Worm (Caenorhabditis elegans) whole organism, young adult: ENCODE data around the gene C48D1.9.
A peak's percentile ranks its signal among the peaks of the same experiment; 100 is the strongest.

ENCODE experiments used
- B0261.1 ChIP-seq: sonication (generic microtip); optimal IDR thresholded peaks from 2 replicates; lab custom pipeline; 2016; ENCODE audit warnings: mild to moderate bottlenecking, missing genetic modification characterization, moderate library complexity, missing compliant biosample characterization
- B0336.3 ChIP-seq: fragments of 200-800 bp; sonication (Bioruptor generic); IDR thresholded peaks from 2 replicates; pipeline ENCODE4 v1.3.6; 2022; ENCODE audit warnings: missing genetic modification characterization, missing compliant biosample characterization
- C06A6.2 ChIP-seq: fragments of 200-800 bp; sonication (Bioruptor generic); conservative IDR thresholded peaks from 2 replicates; pipeline ENCODE4 v1.3.6; 2022; ENCODE audit warnings: missing genetic modification characterization, missing compliant biosample characterization
- F10E7.11 ChIP-seq: sonication (generic microtip); optimal IDR thresholded peaks from 2 replicates; lab custom pipeline; 2017; ENCODE audit warnings: mild to moderate bottlenecking, missing genetic modification characterization, moderate library complexity, missing compliant biosample characterization
- F22D6.2 ChIP-seq: sonication (generic microtip); optimal IDR thresholded peaks from 2 replicates; lab custom pipeline; 2016; ENCODE audit warnings: mild to moderate bottlenecking, missing genetic modification characterization, missing compliant biosample characterization
- F33H1.4 ChIP-seq: fragments of 200-800 bp; sonication (Bioruptor generic); IDR thresholded peaks from 2 replicates; pipeline ENCODE4 v1.3.6; 2022; ENCODE audit warnings: missing genetic modification reagents, missing genetic modification characterization, missing compliant biosample characterization
- F39B2.1 ChIP-seq: fragments of 200-800 bp; sonication (Bioruptor generic); IDR thresholded peaks from 2 replicates; pipeline ENCODE4 v1.3.6; 2022; ENCODE audit warnings: missing genetic modification reagents, missing genetic modification characterization, missing compliant biosample characterization
- F49E8.2 ChIP-seq: sonication (generic microtip); optimal IDR thresholded peaks from 3 replicates; lab custom pipeline; 2017; ENCODE audit warnings: missing genetic modification characterization, mild to moderate bottlenecking, missing compliant biosample characterization, antibody characterized with exemption, moderate library complexity; ENCODE audit not compliant: insufficient read depth
- F55B11.4 ChIP-seq: sonication (generic microtip); optimal IDR thresholded peaks from 2 replicates; lab custom pipeline; 2016; ENCODE audit warnings: missing compliant biosample characterization, missing genetic modification characterization, borderline replicate concordance; ENCODE audit not compliant: insufficient read depth
- K12H6.12 ChIP-seq: fragments of 200-800 bp; sonication (Bioruptor generic); optimal IDR thresholded peaks from 2 replicates; lab custom pipeline; 2018; ENCODE audit warnings: mild to moderate bottlenecking, missing genetic modification characterization, missing compliant biosample characterization
- Y53F4B.3 ChIP-seq: fragments of 200-800 bp; sonication (Bioruptor generic); IDR thresholded peaks from 2 replicates; pipeline ENCODE4 v1.3.6; 2022; ENCODE audit warnings: missing genetic modification reagents, missing genetic modification characterization, missing compliant biosample characterization
- ama-1 ChIP-seq, 3 experiments: fragments of 150-350 bp in 1 of 3; sonication (generic microtip) in 2 of 3; optimal IDR thresholded peaks; 2 replicates each; lab custom pipeline; 2014 to 2018; ENCODE audit warnings: missing biosample characterization in 2 of 3, missing genetic modification characterization in 2 of 3, missing genetic modification reagents in 2 of 3
- athp-1 ChIP-seq: sonication (generic microtip); optimal IDR thresholded peaks from 2 replicates; lab custom pipeline; 2017; ENCODE audit warnings: mild to moderate bottlenecking, missing genetic modification characterization, missing compliant biosample characterization
- attf-3 ChIP-seq: fragments of 200-800 bp; sonication (Bioruptor generic); conservative IDR thresholded peaks from 2 replicates; pipeline ENCODE4 v1.3.6; 2022; ENCODE audit warnings: missing genetic modification reagents, missing genetic modification characterization, missing compliant biosample characterization
- cebp-2 ChIP-seq: fragments of 200-800 bp; sonication (Bioruptor generic); IDR thresholded peaks from 2 replicates; pipeline ENCODE4 v1.3.6; 2022; ENCODE audit warnings: missing genetic modification characterization, missing compliant biosample characterization
- ceh-27 ChIP-seq: fragments of 200-800 bp; sonication (Bioruptor generic); optimal IDR thresholded peaks from 2 replicates; lab custom pipeline; 2018; ENCODE audit warnings: mild to moderate bottlenecking, missing genetic modification characterization, moderate library complexity, missing compliant biosample characterization
- ceh-58 ChIP-seq: fragments of 200-800 bp; sonication (Bioruptor generic); IDR thresholded peaks from 2 replicates; pipeline ENCODE4 v1.3.6; 2022; ENCODE audit warnings: missing genetic modification characterization, missing compliant biosample characterization
- ceh-79 ChIP-seq: sonication (generic microtip); optimal IDR thresholded peaks from 2 replicates; lab custom pipeline; 2017; ENCODE audit warnings: mild to moderate bottlenecking, missing genetic modification characterization, missing compliant biosample characterization
- die-1 ChIP-seq: sonication (generic microtip); optimal IDR thresholded peaks from 2 replicates; lab custom pipeline; 2016; ENCODE audit warnings: missing genotype, mild to moderate bottlenecking, missing genetic modification characterization, missing compliant biosample characterization
- dpl-1 ChIP-seq: fragments of 150-350 bp; optimal IDR thresholded peaks from 2 replicates; lab custom pipeline; 2014; ENCODE audit warnings: missing biosample characterization, missing genetic modification reagents, missing genetic modification characterization
- egrh-3 ChIP-seq: fragments of 200-800 bp; sonication (Bioruptor generic); IDR thresholded peaks from 2 replicates; pipeline ENCODE4 v1.3.6; 2022; ENCODE audit warnings: missing genetic modification reagents, missing genetic modification characterization, missing compliant biosample characterization
- ekl-4 ChIP-seq: fragments of 200-800 bp; sonication (Bioruptor generic); IDR thresholded peaks from 2 replicates; pipeline ENCODE4 v1.3.6; 2022; ENCODE audit warnings: missing genetic modification reagents, missing genetic modification characterization, missing compliant biosample characterization
- fkh-3 ChIP-seq: sonication (generic microtip); optimal IDR thresholded peaks from 2 replicates; lab custom pipeline; 2016; ENCODE audit warnings: mild to moderate bottlenecking, missing genetic modification characterization, missing compliant biosample characterization
- gei-17 ChIP-seq: fragments of 200-800 bp; sonication (Bioruptor generic); optimal IDR thresholded peaks from 2 replicates; lab custom pipeline; 2018; ENCODE audit warnings: mild to moderate bottlenecking, missing genetic modification characterization, missing compliant biosample characterization
- hlh-12 ChIP-seq: sonication (generic microtip); optimal IDR thresholded peaks from 2 replicates; lab custom pipeline; 2016; ENCODE audit warnings: missing genetic modification characterization, missing compliant biosample characterization
- lag-1 ChIP-seq: fragments of 200-800 bp; sonication (Bioruptor generic); IDR thresholded peaks from 2 replicates; pipeline ENCODE4 v1.3.6; 2022; ENCODE audit warnings: missing genetic modification reagents, missing genetic modification characterization, missing compliant biosample characterization
- let-607 ChIP-seq, 2 experiments: fragments of 200-800 bp in 1 of 2; sonication (Bioruptor generic) in 1 of 2; sonication (generic microtip) in 1 of 2; optimal IDR thresholded peaks; 2 replicates each; lab custom pipeline; 2016 to 2018; ENCODE audit warnings: mild to moderate bottlenecking in 2 of 2, missing compliant biosample characterization in 2 of 2, missing genetic modification characterization in 2 of 2, moderate library complexity in 2 of 2, missing genotype in 1 of 2
- lin-35 ChIP-seq, 3 experiments: fragments of 150-350 bp in 2 of 3; sonication (generic microtip) in 1 of 3; optimal IDR thresholded peaks; 2 replicates each; lab custom pipeline; 2014 to 2018; ENCODE audit warnings: missing biosample characterization in 3 of 3, missing genetic modification characterization in 3 of 3, missing genetic modification reagents in 3 of 3
- lsy-27 ChIP-seq: sonication (generic microtip); optimal IDR thresholded peaks from 2 replicates; lab custom pipeline; 2017; ENCODE audit warnings: missing genetic modification characterization, mild to moderate bottlenecking, missing compliant biosample characterization, antibody characterized with exemption, missing genotype, borderline replicate concordance; ENCODE audit not compliant: insufficient read depth
- madf-10 ChIP-seq: sonication (generic microtip); optimal IDR thresholded peaks from 2 replicates; lab custom pipeline; 2016; ENCODE audit warnings: mild to moderate bottlenecking, missing genetic modification characterization, missing compliant biosample characterization
- madf-8 ChIP-seq: fragments of 200-800 bp; sonication (Bioruptor generic); conservative IDR thresholded peaks from 2 replicates; pipeline ENCODE4 v1.3.6; 2022; ENCODE audit warnings: missing genetic modification reagents, missing genetic modification characterization, missing compliant biosample characterization
- mel-28 ChIP-seq: sonication (generic microtip); optimal IDR thresholded peaks from 2 replicates; lab custom pipeline; 2016; ENCODE audit warnings: borderline replicate concordance, mild to moderate bottlenecking, missing genetic modification characterization, missing compliant biosample characterization
- nfya-1 ChIP-seq: sonication (generic microtip); optimal IDR thresholded peaks from 2 replicates; lab custom pipeline; 2017; ENCODE audit warnings: antibody characterized with exemption, missing compliant biosample characterization, missing genetic modification characterization, borderline replicate concordance; ENCODE audit not compliant: insufficient read depth
- nfya-2 ChIP-seq: fragments of 200-800 bp; sonication (Bioruptor generic); IDR thresholded peaks from 2 replicates; pipeline ENCODE4 v1.3.6; 2022; ENCODE audit warnings: missing genetic modification reagents, missing genetic modification characterization, missing compliant biosample characterization
- nhr-120 ChIP-seq: fragments of 200-800 bp; sonication (Bioruptor generic); IDR thresholded peaks from 2 replicates; pipeline ENCODE4 v1.3.6; 2022; ENCODE audit warnings: missing genetic modification characterization, missing compliant biosample characterization
- pha-4 ChIP-seq: fragments of 150-350 bp; sonication (generic microtip); optimal IDR thresholded peaks from 2 replicates; lab custom pipeline; 2014; ENCODE audit warnings: missing biosample characterization, missing genetic modification reagents, missing genetic modification characterization
- rec-8 ChIP-seq, 2 experiments: sonication (generic microtip); optimal IDR thresholded peaks; 2 replicates each; lab custom pipeline; 2016; ENCODE audit warnings: mild to moderate bottlenecking in 2 of 2, missing genetic modification characterization in 2 of 2, missing genetic modification reagents in 2 of 2, missing genotype in 2 of 2, missing biosample characterization in 1 of 2, missing compliant biosample characterization in 1 of 2, moderate library complexity in 1 of 2
- repo-1 ChIP-seq: sonication (generic microtip); optimal IDR thresholded peaks from 2 replicates; lab custom pipeline; 2017; ENCODE audit warnings: mild to moderate bottlenecking, missing genetic modification characterization, missing compliant biosample characterization
- rpc-1 ChIP-seq, 2 experiments: fragments of 150-350 bp in 1 of 2; sonication (generic microtip) in 1 of 2; optimal IDR thresholded peaks; 2 replicates each; lab custom pipeline; 2014 to 2018; ENCODE audit warnings: missing biosample characterization in 1 of 2, missing genetic modification characterization in 1 of 2, missing genetic modification reagents in 1 of 2, missing genotype in 1 of 2
- somi-1 ChIP-seq: fragments of 200-800 bp; sonication (Bioruptor generic); optimal IDR thresholded peaks from 2 replicates; lab custom pipeline; 2018; ENCODE audit warnings: mild to moderate bottlenecking, missing genetic modification characterization, missing compliant biosample characterization
- unc-130 ChIP-seq: sonication (generic microtip); optimal IDR thresholded peaks from 2 replicates; lab custom pipeline; 2016; ENCODE audit warnings: missing genetic modification reagents, missing genetic modification characterization, missing compliant biosample characterization
- xnd-1 ChIP-seq: sonication (generic microtip); optimal IDR thresholded peaks from 2 replicates; lab custom pipeline; 2016; ENCODE audit warnings: missing genotype, missing genetic modification reagents, missing genetic modification characterization, missing compliant biosample characterization
- ztf-18 ChIP-seq: sonication (generic microtip); optimal IDR thresholded peaks from 2 replicates; lab custom pipeline; 2016; ENCODE audit warnings: missing genotype, mild to moderate bottlenecking, missing genetic modification characterization, missing compliant biosample characterization
- ztf-26 ChIP-seq: sonication (generic microtip); optimal IDR thresholded peaks from 2 replicates; lab custom pipeline; 2017; ENCODE audit warnings: missing genetic modification characterization, missing compliant biosample characterization
- ztf-28 ChIP-seq: fragments of 200-800 bp; sonication (Bioruptor generic); IDR thresholded peaks from 2 replicates; pipeline ENCODE4 v1.3.6; 2022; ENCODE audit warnings: missing genetic modification reagents, missing genetic modification characterization, missing compliant biosample characterization

Gene C48D1.9

DNA sequence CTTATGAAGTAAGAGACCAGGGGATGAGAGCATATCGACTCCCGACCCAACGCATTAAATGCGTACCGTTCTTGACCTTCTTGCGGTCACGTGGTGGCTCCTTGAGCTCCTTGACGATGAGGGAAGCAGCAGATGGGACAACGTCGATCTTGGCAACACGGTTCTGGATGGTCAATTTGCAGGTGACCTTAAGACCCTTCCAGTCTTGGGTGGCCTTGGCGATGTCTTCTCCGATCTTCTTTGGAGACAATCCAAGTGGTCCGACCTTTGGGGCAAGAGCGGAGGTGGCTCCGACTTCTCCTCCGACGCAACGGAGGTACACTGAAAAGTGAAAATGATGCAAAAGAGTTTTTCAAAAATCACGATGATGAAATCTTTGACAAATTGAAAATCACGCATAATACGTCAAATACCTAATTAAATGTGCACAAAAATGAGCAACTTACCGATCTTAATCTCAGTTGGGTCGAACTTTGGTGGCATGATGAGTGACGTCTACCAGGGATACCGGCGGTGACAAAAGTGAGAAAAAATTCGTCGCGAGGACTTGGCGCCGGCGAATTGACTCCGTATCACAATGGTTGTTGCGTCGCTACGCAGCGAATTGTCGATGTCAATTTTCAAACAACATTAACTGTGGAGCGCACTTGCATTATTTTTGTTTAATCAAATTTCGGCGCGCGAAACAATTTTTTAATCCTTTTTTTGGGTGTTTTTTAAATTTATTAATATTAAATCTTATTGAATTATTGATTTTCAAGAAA lies 30.8 kb upstream of the C48D1.9 start, which contains the start of gene rpl-12 (continued):
- TF ChIP-seq lag-1: no peak
- TF ChIP-seq egrh-3 (GFP tag; lab: Robert Waterston, UW): peak; percentile 54; the same call in 1 of the 2 replicates
- TF ChIP-seq gei-17 (GFP tag; lab: Kevin White, UChicago): peak; percentile 86
- peak; percentile 79; the same call in 1 of the 2 replicates for TF ChIP-seq F39B2.1 (GFP tag; lab: Robert Waterston, UW)
- peak; percentile 97 for TF ChIP-seq ztf-26 (tag; lab: Kevin White, UChicago)
- peak; percentile 98 for TF ChIP-seq ceh-27 (GFP tag; lab: Kevin White, UChicago)
- TF ChIP-seq cebp-2 (GFP tag; lab: Robert Waterston, UW): peak; percentile 98
- peak; percentile 92 for TF ChIP-seq F49E8.2
- peak; percentile 93 for TF ChIP-seq F22D6.2 (tag; lab: Kevin White, UChicago)
- peak; percentile 73 to 99 (median 85) for TF ChIP-seq lin-35 (GFP tag; optimal IDR thresholded peaks at IDR 0.05; lab: Kevin White, UChicago)
- peak; percentile 69 for TF ChIP-seq ztf-18
- no peak for TF ChIP-seq nfya-2
- TF ChIP-seq athp-1 (tag; lab: Kevin White, UChicago): peak; percentile 97
- TF ChIP-seq let-607 (tag; optimal IDR thresholded peaks at IDR 0.05; lab: Kevin White, UChicago): peak; percentile 89 to 96
- TF ChIP-seq rec-8 (tag; optimal IDR thresholded peaks at IDR 0.05; lab: Kevin White, UChicago): peak; percentile 27 to 51
- peak; percentile 40 for TF ChIP-seq B0261.1 (tag; lab: Kevin White, UChicago)
- TF ChIP-seq fkh-3 (tag; lab: Kevin White, UChicago): no peak
- TF ChIP-seq rpc-1 (optimal IDR thresholded peaks at IDR 0.05; lab: Kevin White, UChicago): no peak
- no peak for TF ChIP-seq rpc-1 (tag; optimal IDR thresholded peaks at IDR 0.05; lab: Kevin White, UChicago)
- TF ChIP-seq somi-1 (GFP tag; lab: Kevin White, UChicago): peak; percentile 94
- peak; percentile 83 for TF ChIP-seq mel-28
- peak; percentile 80; the same call in 1 of the 2 replicates for TF ChIP-seq ztf-28 (GFP tag; lab: Robert Waterston, UW)
- no peak for TF ChIP-seq nhr-120
- TF ChIP-seq dpl-1 (GFP tag; lab: Kevin White, UChicago): peak; percentile 90
- TF ChIP-seq xnd-1 (tag; lab: Kevin White, UChicago): peak; percentile 75
- 0 out of 2 replicates have a peak, but pooled peaks have one; percentile 23 for TF ChIP-seq Y53F4B.3 (GFP tag; lab: Robert Waterston, UW)
- TF ChIP-seq B0336.3: peak; percentile 95
- TF ChIP-seq madf-8 (GFP tag; lab: Robert Waterston, UW): peak; percentile 86
- TF ChIP-seq madf-10: peak; percentile 95
- TF ChIP-seq nfya-1 (tag; lab: Kevin White, UChicago): no peak
- TF ChIP-seq ekl-4 (GFP tag; lab: Robert Waterston, UW): peak; percentile 98
- TF ChIP-seq hlh-12 (tag; lab: Kevin White, UChicago): no peak
- TF ChIP-seq C06A6.2 (GFP tag; lab: Robert Waterston, UW): peak; percentile 94
- TF ChIP-seq F10E7.11 (tag; lab: Kevin White, UChicago): peak; percentile 71
- peak; percentile 17 for TF ChIP-seq lsy-27 (tag; lab: Kevin White, UChicago)
- no peak for TF ChIP-seq ceh-58 (GFP tag; lab: Robert Waterston, UW)
- peak; percentile 94 for TF ChIP-seq pha-4
- no peak for TF ChIP-seq ama-1 (optimal IDR thresholded peaks at IDR 0.05; lab: Kevin White, UChicago)
- no peak for TF ChIP-seq ama-1 (GFP tag; optimal IDR thresholded peaks at IDR 0.05; lab: Kevin White, UChicago)
- TF ChIP-seq F33H1.4 (GFP tag; lab: Robert Waterston, UW): peak; percentile 91
- peak; percentile 96 for TF ChIP-seq repo-1 (tag; lab: Kevin White, UChicago)
- TF ChIP-seq K12H6.12: peak; percentile 97
- TF ChIP-seq ceh-79 (tag; lab: Kevin White, UChicago): peak; percentile 59
- peak; percentile 86 for TF ChIP-seq attf-3 (GFP tag; lab: Robert Waterston, UW)
- peak; percentile 56 for TF ChIP-seq die-1 (tag; lab: Kevin White, UChicago)
- TF ChIP-seq unc-130 (GFP tag; lab: Kevin White, UChicago): peak; percentile 94
- no peak for TF ChIP-seq F55B11.4 (tag; lab: Kevin White, UChicago)
